Fruit fly (Drosophila melanogaster): ENCODE measurements around the gene Elovl7.

Elovl7 gene

dm6 chr3R:7962778-7963494 is 32.7 kb downstream of the Elovl7 start (continued):
- TF ChIP-seq CG6272 (GFP tag; IDR thresholded peaks at IDR 0.05), result 0 out of 2 replicates have a peak, but pooled peaks have one; percentile 6
- TF ChIP-seq chinmo (GFP tag; IDR thresholded peaks at IDR 0.05; ENCODE audit: partially characterized antibody), result no peak
- TF ChIP-seq Rx (GFP tag; IDR thresholded peaks at IDR 0.05), result no peak
- TF ChIP-seq zfh2 (GFP tag; optimal IDR thresholded peaks at IDR 0.05), result no peak
- TF ChIP-seq fru (optimal IDR thresholded peaks at IDR 0.05), result no peak
- no peak for TF ChIP-seq pzg (GFP tag; optimal IDR thresholded peaks at IDR 0.05)
- TF ChIP-seq pan (optimal IDR thresholded peaks at IDR 0.05), result no peak
- TF ChIP-seq pan (GFP tag; optimal IDR thresholded peaks at IDR 0.05 in 1 of 2, IDR thresholded peaks at IDR 0.05 in 1 of 2), result no peak
- TF ChIP-seq Ets65A (GFP tag), result peak; percentile 10
- no peak for TF ChIP-seq CG17612 (GFP tag; IDR thresholded peaks at IDR 0.05)
- TF ChIP-seq Dfd (GFP tag; optimal IDR thresholded peaks at IDR 0.05), result no peak
- no peak for TF ChIP-seq CG14050 (GFP tag; IDR thresholded peaks at IDR 0.05)
- TF ChIP-seq CG14014 (GFP tag; IDR thresholded peaks at IDR 0.05), result no peak
- TF ChIP-seq CG11247 (GFP tag; IDR thresholded peaks at IDR 0.05), result no peak
- TF ChIP-seq fu2 (GFP tag; optimal IDR thresholded peaks at IDR 0.05), result no peak
- no peak for TF ChIP-seq CG7556 (GFP tag; optimal IDR thresholded peaks at IDR 0.05)
- peak; percentile 61 for TF ChIP-seq CG7839 (tag; optimal IDR thresholded peaks at IDR 0.05)
- no peak for TF ChIP-seq trh (GFP tag; optimal IDR thresholded peaks at IDR 0.05)
- no peak for TF ChIP-seq CG17186 (GFP tag; optimal IDR thresholded peaks at IDR 0.05)
- no peak for TF ChIP-seq Dip2 (GFP tag; IDR thresholded peaks at IDR 0.05)
- TF ChIP-seq HLH3B (GFP tag; IDR thresholded peaks at IDR 0.05), result no peak; the same call in 1 of the 2 replicates
- no peak; the same call in 1 of the 2 replicates for TF ChIP-seq rib (GFP tag; IDR thresholded peaks at IDR 0.05)
- no peak for TF ChIP-seq CG11456 (GFP tag; IDR thresholded peaks at IDR 0.05)
- TF ChIP-seq CG10565 (GFP tag; optimal IDR thresholded peaks at IDR 0.05), result no peak
- TF ChIP-seq Six4 (GFP tag; optimal IDR thresholded peaks at IDR 0.05), result peak; percentile 34
- TF ChIP-seq exex (tag; optimal IDR thresholded peaks at IDR 0.05), result no peak
- no peak for TF ChIP-seq MBD-R2 (GFP tag; IDR thresholded peaks at IDR 0.05)
- TF ChIP-seq CG16863 (GFP tag; optimal IDR thresholded peaks at IDR 0.05), result no peak
- no peak for TF ChIP-seq CG6175 (GFP tag; IDR thresholded peaks at IDR 0.05)
- TF ChIP-seq CG13287 (GFP tag; IDR thresholded peaks at IDR 0.05; ENCODE audit: partially characterized antibody), result no peak
- no peak for TF ChIP-seq org-1 (GFP tag; optimal IDR thresholded peaks at IDR 0.05)
- peak; percentile 92 for TF ChIP-seq sens (GFP tag)
- TF ChIP-seq ATbp (GFP tag; optimal IDR thresholded peaks at IDR 0.05), result peak; percentile 55
- TF ChIP-seq abd-A (tag; optimal IDR thresholded peaks at IDR 0.05), result no peak
- TF ChIP-seq Antp (GFP tag; optimal IDR thresholded peaks at IDR 0.05), result no peak
- TF ChIP-seq CG30403 (GFP tag; optimal IDR thresholded peaks at IDR 0.05), result peak; percentile 58
- no peak for TF ChIP-seq CG31388 (GFP tag; optimal IDR thresholded peaks at IDR 0.05)
- TF ChIP-seq kni (GFP tag; optimal IDR thresholded peaks at IDR 0.05), result no peak
- no peak for TF ChIP-seq seq (GFP tag; IDR thresholded peaks at IDR 0.05)
- TF ChIP-seq pnt (GFP tag; optimal IDR thresholded peaks at IDR 0.05), result no peak
- TF ChIP-seq HLH4C (GFP tag; IDR thresholded peaks at IDR 0.05; ENCODE audit: partially characterized antibody), result no peak
- TF ChIP-seq CG2199 (GFP tag; IDR thresholded peaks at IDR 0.05), result peak; percentile 34; the same call in 1 of the 3 replicates
- TF ChIP-seq CG4282 (GFP tag; optimal IDR thresholded peaks at IDR 0.05), result peak; percentile 30
- TF ChIP-seq CG2678 (tag; optimal IDR thresholded peaks at IDR 0.05), result no peak
- peak; percentile 47 for TF ChIP-seq CG10431 (GFP tag; optimal IDR thresholded peaks at IDR 0.05)
- no peak for TF ChIP-seq ranshi (GFP tag; IDR thresholded peaks at IDR 0.05)
- no peak for TF ChIP-seq zen2 (GFP tag; IDR thresholded peaks at IDR 0.05; ENCODE audit: partially characterized antibody)
- peak; percentile 7; the same call in 1 of the 3 replicates for TF ChIP-seq CG11093 (GFP tag; IDR thresholded peaks at IDR 0.05)
- no peak for TF ChIP-seq CG7786 (GFP tag; optimal IDR thresholded peaks at IDR 0.05)
- no peak for TF ChIP-seq en (GFP tag; optimal IDR thresholded peaks at IDR 0.05)
- TF ChIP-seq Tbp (GFP tag; optimal IDR thresholded peaks at IDR 0.05), result no peak
- TF ChIP-seq CG13296 (GFP tag; optimal IDR thresholded peaks at IDR 0.05), result no peak

All from whole organism, embryonic.